Worm (Caenorhabditis elegans) whole organism, L2 larva: ENCODE data around the gene T28D6.3.

Experiments used
- alr-1 ChIP-seq: fragments of 150-350 bp; optimal IDR thresholded peaks from 2 replicates; lab custom pipeline; 2014; ENCODE audit warnings: missing biosample characterization, missing genetic modification characterization
- nhr-12 ChIP-seq: fragments of 150-350 bp; optimal IDR thresholded peaks from 2 replicates; lab custom pipeline; 2014; ENCODE audit warnings: missing biosample characterization, missing genetic modification characterization
- nhr-25 ChIP-seq: fragments of 150-350 bp; sonication (generic microtip); optimal IDR thresholded peaks from 3 replicates; lab custom pipeline; 2014; ENCODE audit warnings: missing biosample characterization, missing genetic modification characterization
- snpc-4 ChIP-seq: fragments of 150-350 bp; optimal IDR thresholded peaks from 2 replicates; lab custom pipeline; 2014; ENCODE audit warnings: missing biosample characterization, missing genetic modification characterization

ce11 chrIII:11318131-11318530, 48.4 kb upstream of the T28D6.3 start, which contains the start of gene teg-1:
- no peak for TF ChIP-seq nhr-12 (tag; lab: Kevin White, UChicago)
- TF ChIP-seq nhr-25 (tag; lab: Kevin White, UChicago) = no peak
- TF ChIP-seq alr-1 (tag; lab: Kevin White, UChicago) = no peak
- TF ChIP-seq snpc-4 (tag; lab: Kevin White, UChicago) = no peak
